Fruit fly (Drosophila melanogaster) whole organism, wandering third instar larva: Measurements from ENCODE around the gene Fst.

Experiments
- GATAd ChIP-seq: sonication (Bioruptor generic); optimal IDR thresholded peaks from 2 replicates; lab custom pipeline; 2016; ENCODE audit warnings: missing biosample characterization, missing genetic modification characterization
- Hnf4 ChIP-seq: fragments of 200-800 bp; sonication (Bioruptor generic); optimal IDR thresholded peaks from 2 replicates; lab custom pipeline; 2016; ENCODE audit warnings: missing biosample characterization, mild to moderate bottlenecking, missing genetic modification characterization
- Myc ChIP-seq: fragments of >200 bp; optimal IDR thresholded peaks from 2 replicates; lab custom pipeline; 2017
- Rel ChIP-seq, 2 experiments: fragments of 200-800 bp; sonication (Bioruptor generic) in 1 of 2; optimal IDR thresholded peaks; 2 replicates in 1 of 2; 3 replicates in 1 of 2; lab custom pipeline; 2016 to 2019; ENCODE audit warnings: mild to moderate bottlenecking in 2 of 2, missing biosample characterization in 2 of 2, missing genetic modification characterization in 2 of 2, moderate library complexity in 1 of 2
- br ChIP-seq: fragments of 200-800 bp; sonication (Bioruptor generic); optimal IDR thresholded peaks from 2 replicates; lab custom pipeline; 2016; ENCODE audit warnings: missing biosample characterization, missing genetic modification characterization
- psq ChIP-seq: fragments of 200-800 bp; sonication (Bioruptor generic); optimal IDR thresholded peaks from 3 replicates; lab custom pipeline; 2017; ENCODE audit warnings: missing biosample characterization, mild to moderate bottlenecking, missing genetic modification characterization, moderate library complexity
- sage ChIP-seq: fragments of 200-800 bp; sonication (Bioruptor generic); optimal IDR thresholded peaks from 2 replicates; lab custom pipeline; 2016; ENCODE audit warnings: missing biosample characterization, mild to moderate bottlenecking, missing genetic modification characterization
- tai ChIP-seq: sonication (Bioruptor generic); optimal IDR thresholded peaks from 2 replicates; lab custom pipeline; 2016; ENCODE audit warnings: missing biosample characterization, missing genetic modification characterization
- usp ChIP-seq: fragments of >200 bp; optimal IDR thresholded peaks from 2 replicates; lab custom pipeline; 2017; ENCODE audit warnings: missing biosample characterization, missing genetic modification characterization

DNA sequence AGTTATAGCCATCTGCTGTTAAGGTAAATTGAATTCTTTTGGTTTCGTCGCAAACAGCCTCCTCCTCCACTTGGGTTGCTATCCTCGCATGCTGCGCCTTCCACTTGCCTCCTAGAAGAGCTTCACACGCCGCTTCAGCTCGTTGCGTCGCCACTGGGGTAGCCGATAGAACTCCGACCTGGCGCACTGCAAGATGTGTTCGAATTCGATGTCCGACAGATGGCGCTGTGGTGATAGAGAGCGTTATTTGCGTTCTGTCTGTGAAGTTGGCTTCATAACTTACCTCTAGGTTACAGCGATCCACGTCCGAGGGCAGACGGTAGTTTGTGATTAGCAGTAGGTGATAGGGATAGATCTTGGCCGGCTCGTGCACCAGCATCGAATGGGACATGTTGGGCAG, 49.0 kb upstream of the Fst start:
- TF ChIP-seq psq (no peak), Hnf4 (no peak), GATAd (GFP tag; lab: Kevin White, UChicago) (no peak), tai (GFP tag; lab: Kevin White, UChicago) (no peak), Myc (lab: Kevin White, UChicago) (no peak), sage (no peak), Rel (GFP tag; optimal IDR thresholded peaks at IDR 0.05; lab: Kevin White, UChicago) (no peak), Rel (tag; optimal IDR thresholded peaks at IDR 0.05; lab: Kevin White, UChicago) (no peak), usp (no peak), br (GFP tag; lab: Kevin White, UChicago) (no peak)
